Worm (Caenorhabditis elegans) whole organism, mixed stage, embryonic: ENCODE measurements around the gene F10G7.5.

ENCODE experiments used
- blmp-1 ChIP-seq: fragments of 150-350 bp; optimal IDR thresholded peaks from 2 replicates; lab custom pipeline; 2014; ENCODE audit warnings: missing biosample characterization, missing genetic modification characterization
- ces-1 ChIP-seq: fragments of 150-350 bp; optimal IDR thresholded peaks from 2 replicates; lab custom pipeline; 2014; ENCODE audit warnings: missing biosample characterization, missing genetic modification reagents, missing genetic modification characterization
- mep-1 ChIP-seq: fragments of 150-350 bp; optimal IDR thresholded peaks from 2 replicates; lab custom pipeline; 2017; ENCODE audit warnings: missing biosample characterization, missing genetic modification reagents, missing genetic modification characterization, inconsistent platforms
- nhr-12 ChIP-seq: fragments of 150-350 bp; optimal IDR thresholded peaks from 2 replicates; lab custom pipeline; 2014; ENCODE audit warnings: missing biosample characterization, missing genetic modification characterization

- TF ChIP-seq ces-1 (no peak), blmp-1 (tag; lab: Kevin White, UChicago) (no peak), nhr-12 (tag; lab: Kevin White, UChicago) (no peak), mep-1 (tag; lab: Kevin White, UChicago) (no peak)
Measured at ce11 chrII:4673670-4674069, 19.5 kb upstream of the F10G7.5 start.
